Worm (Caenorhabditis elegans) whole organism, L1 larva: Measurements from ENCODE around the gene sru-45.

Experiments
- C04F5.9 ChIP-seq: sonication (generic microtip); optimal IDR thresholded peaks from 2 replicates; lab custom pipeline; 2016; ENCODE audit warnings: missing genetic modification characterization, missing compliant biosample characterization
- C16A3.4 ChIP-seq: fragments of 150-350 bp; optimal IDR thresholded peaks from 2 replicates; lab custom pipeline; 2014; ENCODE audit warnings: missing biosample characterization, missing genetic modification characterization
- C34B4.2 ChIP-seq: sonication (generic microtip); optimal IDR thresholded peaks from 2 replicates; lab custom pipeline; 2017; ENCODE audit warnings: mild to moderate bottlenecking, missing genetic modification characterization, missing compliant biosample characterization
- F16B12.6 ChIP-seq: fragments of 150-350 bp; optimal IDR thresholded peaks from 2 replicates; lab custom pipeline; 2014; ENCODE audit warnings: missing biosample characterization, missing genetic modification characterization
- aha-1 ChIP-seq: fragments of 150-350 bp; optimal IDR thresholded peaks from 2 replicates; lab custom pipeline; 2014; ENCODE audit warnings: missing biosample characterization, missing genetic modification characterization
- alr-1 ChIP-seq: fragments of 200-800 bp; sonication (Bioruptor generic); optimal IDR thresholded peaks from 2 replicates; lab custom pipeline; 2018; ENCODE audit warnings: borderline replicate concordance, mild to moderate bottlenecking, missing genetic modification characterization, missing compliant biosample characterization
- aly-2 ChIP-seq: fragments of 150-350 bp; optimal IDR thresholded peaks from 2 replicates; lab custom pipeline; 2014; ENCODE audit warnings: missing biosample characterization, missing genetic modification characterization
- ama-1 ChIP-seq: fragments of 150-350 bp; optimal IDR thresholded peaks from 2 replicates; lab custom pipeline; 2014
- blmp-1 ChIP-seq: fragments of 150-350 bp; optimal IDR thresholded peaks from 2 replicates; lab custom pipeline; 2014; ENCODE audit warnings: missing biosample characterization, missing genetic modification characterization
- ceh-8 ChIP-seq: fragments of 200-800 bp; sonication (Bioruptor generic); optimal IDR thresholded peaks from 2 replicates; lab custom pipeline; 2018; ENCODE audit warnings: mild to moderate bottlenecking, missing genetic modification characterization, moderate library complexity, missing compliant biosample characterization
- ceh-82 ChIP-seq, 3 experiments: fragments of 150-350 bp in 1 of 3; sonication (generic microtip) in 2 of 3; optimal IDR thresholded peaks; 2 replicates each; lab custom pipeline; 2014 to 2017; ENCODE audit warnings: missing biosample characterization in 3 of 3, missing genetic modification characterization in 3 of 3
- ceh-88 ChIP-seq: fragments of 200-800 bp; sonication (Bioruptor generic); IDR thresholded peaks from 2 replicates; pipeline ENCODE4 v1.3.6; 2022; ENCODE audit warnings: missing genetic modification characterization, missing compliant biosample characterization
- ces-1 ChIP-seq: fragments of 150-350 bp; optimal IDR thresholded peaks from 2 replicates; lab custom pipeline; 2014; ENCODE audit warnings: missing biosample characterization, missing genetic modification reagents, missing genetic modification characterization
- dsc-1 ChIP-seq: sonication (generic microtip); optimal IDR thresholded peaks from 2 replicates; lab custom pipeline; 2016; ENCODE audit warnings: mild to moderate bottlenecking, missing genetic modification characterization, missing compliant biosample characterization
- efl-3 ChIP-seq: fragments of 200-800 bp; sonication (Bioruptor generic); optimal IDR thresholded peaks from 2 replicates; lab custom pipeline; 2018; ENCODE audit warnings: mild to moderate bottlenecking, missing genetic modification characterization, missing compliant biosample characterization
- egl-27 ChIP-seq, 2 experiments: fragments of 150-350 bp in 1 of 2; sonication (generic microtip); optimal IDR thresholded peaks; 3 replicates each; lab custom pipeline; 2017 to 2018; ENCODE audit warnings: missing biosample characterization in 2 of 2, missing genetic modification characterization in 2 of 2, missing genetic modification reagents in 2 of 2
- elt-3 ChIP-seq, 6 experiments: fragments of 150-350 bp in 1 of 6; sonication (generic microtip); optimal IDR thresholded peaks; 2 replicates each; lab custom pipeline; 2017 to 2018; ENCODE audit warnings: missing biosample characterization in 6 of 6, missing genetic modification characterization in 6 of 6, inconsistent platforms in 1 of 6
- ets-5 ChIP-seq: fragments of 200-800 bp; sonication (Bioruptor generic); IDR thresholded peaks from 2 replicates; pipeline ENCODE4 v1.3.6; 2022; ENCODE audit warnings: missing genetic modification characterization, missing compliant biosample characterization
- fkh-10 ChIP-seq: sonication (generic microtip); optimal IDR thresholded peaks from 2 replicates; lab custom pipeline; 2017; ENCODE audit warnings: missing biosample characterization, missing genetic modification reagents, missing genetic modification characterization
- fos-1 ChIP-seq: fragments of 150-350 bp; optimal IDR thresholded peaks from 2 replicates; lab custom pipeline; 2014; ENCODE audit warnings: missing biosample characterization, missing genetic modification characterization
- hlh-17 ChIP-seq: fragments of 200-800 bp; sonication (Bioruptor generic); optimal IDR thresholded peaks from 2 replicates; lab custom pipeline; 2018; ENCODE audit warnings: missing genetic modification characterization, mild to moderate bottlenecking, missing compliant biosample characterization, moderate library complexity, borderline replicate concordance
- hlh-4 ChIP-seq: sonication (generic microtip); optimal IDR thresholded peaks from 2 replicates; lab custom pipeline; 2016; ENCODE audit warnings: mild to moderate bottlenecking, missing genetic modification characterization, missing compliant biosample characterization
- hpl-2 ChIP-seq: fragments of 150-350 bp; optimal IDR thresholded peaks from 2 replicates; lab custom pipeline; 2014; ENCODE audit warnings: missing biosample characterization, missing genetic modification reagents, missing genetic modification characterization
- irx-1 ChIP-seq: sonication (generic microtip); optimal IDR thresholded peaks from 2 replicates; lab custom pipeline; 2016; ENCODE audit warnings: missing genetic modification characterization, missing compliant biosample characterization
- isw-1 ChIP-seq: fragments of 200-800 bp; sonication (Bioruptor generic); IDR thresholded peaks from 2 replicates; pipeline ENCODE4 v1.3.6; 2022; ENCODE audit warnings: missing genetic modification characterization, missing compliant biosample characterization
- lin-14 ChIP-seq: fragments of 200-800 bp; sonication (Bioruptor generic); optimal IDR thresholded peaks from 2 replicates; lab custom pipeline; 2018; ENCODE audit warnings: mild to moderate bottlenecking, missing genetic modification characterization, moderate library complexity, missing compliant biosample characterization
- lir-3 ChIP-seq: sonication (generic microtip); optimal IDR thresholded peaks from 2 replicates; lab custom pipeline; 2016; ENCODE audit warnings: mild to moderate bottlenecking, missing genetic modification characterization, moderate library complexity, missing compliant biosample characterization; ENCODE audit not compliant: poor library complexity
- mef-2 ChIP-seq: fragments of 150-350 bp; optimal IDR thresholded peaks from 2 replicates; lab custom pipeline; 2014; ENCODE audit warnings: missing biosample characterization, missing genetic modification characterization
- nhr-19 ChIP-seq: fragments of 200-800 bp; sonication (Bioruptor generic); conservative IDR thresholded peaks from 2 replicates; pipeline ENCODE4 v1.3.6; 2022; ENCODE audit warnings: missing genetic modification characterization, missing compliant biosample characterization
- nhr-20 ChIP-seq: sonication (generic microtip); optimal IDR thresholded peaks from 2 replicates; lab custom pipeline; 2016; ENCODE audit warnings: mild to moderate bottlenecking, missing genetic modification characterization, missing compliant biosample characterization
- nhr-71 ChIP-seq: sonication (generic microtip); optimal IDR thresholded peaks from 2 replicates; lab custom pipeline; 2016; ENCODE audit warnings: mild to moderate bottlenecking, missing genetic modification characterization, moderate library complexity, missing compliant biosample characterization
- nhr-76 ChIP-seq: sonication (generic microtip); optimal IDR thresholded peaks from 2 replicates; lab custom pipeline; 2017; ENCODE audit warnings: missing biosample characterization, missing genetic modification characterization
- nhr-77 ChIP-seq: fragments of 150-350 bp; optimal IDR thresholded peaks from 2 replicates; lab custom pipeline; 2014; ENCODE audit warnings: missing biosample characterization, missing genetic modification characterization
- nhr-90 ChIP-seq: sonication (generic microtip); optimal IDR thresholded peaks from 2 replicates; lab custom pipeline; 2016; ENCODE audit warnings: mild to moderate bottlenecking, missing genetic modification characterization, missing compliant biosample characterization; ENCODE audit not compliant: poor library complexity
- pag-3 ChIP-seq: sonication (generic microtip); optimal IDR thresholded peaks from 2 replicates; lab custom pipeline; 2017; ENCODE audit warnings: missing genetic modification characterization, mild to moderate bottlenecking, missing compliant biosample characterization, antibody characterized with exemption, borderline replicate concordance; ENCODE audit not compliant: insufficient read depth
- pqm-1 ChIP-seq: sonication (generic microtip); optimal IDR thresholded peaks from 3 replicates; lab custom pipeline; 2017; ENCODE audit warnings: missing biosample characterization, missing genetic modification characterization
- rnt-1 ChIP-seq: sonication (generic microtip); optimal IDR thresholded peaks from 2 replicates; lab custom pipeline; 2016; ENCODE audit warnings: mild to moderate bottlenecking, missing genetic modification characterization, moderate library complexity, missing compliant biosample characterization
- skn-1 ChIP-seq: fragments of 150-350 bp; optimal IDR thresholded peaks from 2 replicates; lab custom pipeline; 2014; ENCODE audit warnings: missing biosample characterization, missing genetic modification characterization
- snpc-4 ChIP-seq: fragments of 150-350 bp; optimal IDR thresholded peaks from 2 replicates; lab custom pipeline; 2014; ENCODE audit warnings: missing biosample characterization, missing genetic modification characterization
- snu-23 ChIP-seq: sonication (generic microtip); optimal IDR thresholded peaks from 2 replicates; lab custom pipeline; 2016; ENCODE audit warnings: missing genetic modification characterization, missing compliant biosample characterization
- sptf-1 ChIP-seq: fragments of 150-350 bp; optimal IDR thresholded peaks from 2 replicates; lab custom pipeline; 2014; ENCODE audit warnings: missing biosample characterization, missing genetic modification characterization
- sup-37 ChIP-seq: fragments of 200-800 bp; sonication (Bioruptor generic); optimal IDR thresholded peaks from 2 replicates; lab custom pipeline; 2018; ENCODE audit warnings: mild to moderate bottlenecking, missing genetic modification characterization, missing compliant biosample characterization
- swsn-7 ChIP-seq: sonication (generic microtip); optimal IDR thresholded peaks from 2 replicates; lab custom pipeline; 2016; ENCODE audit warnings: missing genetic modification characterization, missing compliant biosample characterization
- tbx-2 ChIP-seq: sonication (generic microtip); optimal IDR thresholded peaks from 2 replicates; lab custom pipeline; 2016; ENCODE audit warnings: missing genetic modification characterization, missing compliant biosample characterization
- tlp-1 ChIP-seq: fragments of 150-350 bp; optimal IDR thresholded peaks from 2 replicates; lab custom pipeline; 2014; ENCODE audit warnings: missing biosample characterization, missing genetic modification characterization
- unc-130 ChIP-seq: fragments of 150-350 bp; optimal IDR thresholded peaks from 2 replicates; lab custom pipeline; 2017; ENCODE audit warnings: missing biosample characterization, missing genetic modification characterization, inconsistent platforms
- unc-30 ChIP-seq: sonication (generic microtip); optimal IDR thresholded peaks from 2 replicates; lab custom pipeline; 2017; ENCODE audit warnings: missing biosample characterization, missing genetic modification characterization
- unc-62 ChIP-seq: fragments of 150-350 bp; optimal IDR thresholded peaks from 2 replicates; lab custom pipeline; 2014; ENCODE audit warnings: missing biosample characterization, missing genetic modification reagents, missing genetic modification characterization
- unc-86 ChIP-seq: sonication (generic microtip); optimal IDR thresholded peaks from 2 replicates; lab custom pipeline; 2016; ENCODE audit warnings: missing genetic modification characterization, missing compliant biosample characterization
- unc-98 ChIP-seq: fragments of 200-800 bp; sonication (Bioruptor generic); IDR thresholded peaks from 2 replicates; pipeline ENCODE4 v1.3.6; 2022; ENCODE audit warnings: missing genetic modification characterization, missing compliant biosample characterization
- zip-4 ChIP-seq: fragments of 200-800 bp; sonication (Bioruptor generic); optimal IDR thresholded peaks from 2 replicates; lab custom pipeline; 2018; ENCODE audit warnings: mild to moderate bottlenecking, missing genetic modification characterization, moderate library complexity, missing compliant biosample characterization
- ztf-11 ChIP-seq, 2 experiments: sonication (generic microtip); optimal IDR thresholded peaks; 2 replicates each; lab custom pipeline; 2016 to 2017; ENCODE audit warnings: missing genetic modification characterization in 2 of 2, missing biosample characterization in 1 of 2, missing compliant biosample characterization in 1 of 2
- ztf-4 ChIP-seq: fragments of 150-350 bp; optimal IDR thresholded peaks from 2 replicates; lab custom pipeline; 2014; ENCODE audit warnings: missing biosample characterization, missing genetic modification characterization

sru-45 gene

DNA sequence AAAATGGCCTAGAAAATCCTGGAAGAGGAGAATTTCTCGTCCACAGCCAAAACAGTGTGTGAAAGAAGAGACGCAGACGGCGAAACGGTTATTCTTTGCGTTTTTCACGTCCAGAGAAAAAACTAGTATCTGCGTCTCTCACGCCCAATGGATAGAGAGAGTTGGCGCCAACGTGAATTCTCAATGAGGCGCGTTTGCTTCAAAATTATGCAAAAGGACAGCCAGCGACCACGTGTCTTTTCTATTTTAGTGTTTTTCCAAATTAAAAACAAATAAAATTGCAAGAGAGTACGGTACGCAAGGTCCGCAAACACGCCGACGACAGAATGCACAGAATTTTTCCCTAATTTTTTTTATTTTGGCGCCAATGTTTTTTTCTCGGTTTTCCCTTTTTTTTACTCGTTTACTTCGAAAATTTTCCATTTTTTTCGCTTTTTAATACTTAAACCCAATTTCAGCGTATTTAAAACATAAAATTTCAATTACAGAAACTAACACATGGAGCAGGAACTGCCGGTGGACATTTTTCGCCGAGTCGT is 27.8 kb upstream of the sru-45 start, which contains the start of gene Y32B12B.2 (continued):
- TF ChIP-seq aly-2 (no peak), blmp-1 (tag; lab: Kevin White, UChicago) (no peak), unc-98 (GFP tag; lab: Robert Waterston, UW) (peak; percentile 58), mef-2 (tag; lab: Kevin White, UChicago) (no peak), alr-1 (no peak), ces-1 (GFP tag; lab: Kevin White, UChicago) (no peak), efl-3 (no peak), ama-1 (lab: Kevin White, UChicago) (no peak), swsn-7 (tag; lab: Kevin White, UChicago) (peak; percentile 51), nhr-90 (tag; lab: Kevin White, UChicago) (peak; percentile 62), tlp-1 (tag; lab: Kevin White, UChicago) (no peak), sup-37 (GFP tag; lab: Kevin White, UChicago) (peak; percentile 19), pag-3 (tag; lab: Kevin White, UChicago) (no peak), elt-3 (tag; optimal IDR thresholded peaks at IDR 0.05; lab: Kevin White, UChicago) (peak in 1 of 6 experiments; percentile 4), ceh-88 (GFP tag; lab: Robert Waterston, UW) (no peak), nhr-71 (tag; lab: Kevin White, UChicago) (peak; percentile 77), tbx-2 (peak; percentile 65), nhr-77 (tag; lab: Kevin White, UChicago) (no peak), lir-3 (no peak), pqm-1 (tag; lab: Kevin White, UChicago) (no peak), unc-130 (tag; lab: Kevin White, UChicago) (peak; percentile 8), lin-14 (GFP tag; lab: Kevin White, UChicago) (no peak), zip-4 (GFP tag; lab: Kevin White, UChicago) (peak; percentile 7), fos-1 (tag; lab: Kevin White, UChicago) (no peak), fkh-10 (GFP tag; lab: Kevin White, UChicago) (no peak), F16B12.6 (peak; percentile 88), ceh-82 (tag; optimal IDR thresholded peaks at IDR 0.05; lab: Kevin White, UChicago) (peak; percentile 43 to 56 (median 45)), ets-5 (GFP tag; lab: Robert Waterston, UW) (no peak), C34B4.2 (tag; lab: Kevin White, UChicago) (no peak), isw-1 (peak; percentile 42; the same call in 1 of the 2 replicates), rnt-1 (no peak), hlh-4 (tag; lab: Kevin White, UChicago) (no peak), hlh-17 (GFP tag; lab: Kevin White, UChicago) (no peak), irx-1 (tag; lab: Kevin White, UChicago) (peak; percentile 47), snu-23 (GFP tag; lab: Kevin White, UChicago) (peak; percentile 68), hpl-2 (no peak), ztf-4 (tag; lab: Kevin White, UChicago) (no peak), C04F5.9 (tag; lab: Kevin White, UChicago) (no peak), aha-1 (tag; lab: Kevin White, UChicago) (no peak), nhr-76 (tag; lab: Kevin White, UChicago) (no peak), unc-30 (no peak), nhr-20 (tag; lab: Kevin White, UChicago) (peak; percentile 64), unc-86 (tag; lab: Kevin White, UChicago) (peak; percentile 74), egl-27 (tag; optimal IDR thresholded peaks at IDR 0.05; lab: Kevin White, UChicago) (no peak), unc-62 (GFP tag; lab: Kevin White, UChicago) (no peak), nhr-19 (GFP tag; lab: Robert Waterston, UW) (no peak; the same call in none of the 2 replicates), C16A3.4 (tag; lab: Kevin White, UChicago) (peak; percentile 46), dsc-1 (tag; lab: Kevin White, UChicago) (peak; percentile 58), snpc-4 (tag; lab: Kevin White, UChicago) (peak; percentile 63), sptf-1 (tag; lab: Kevin White, UChicago) (no peak), skn-1 (tag; lab: Kevin White, UChicago) (peak; percentile 6), ceh-8 (GFP tag; lab: Kevin White, UChicago) (no peak), ztf-11 (tag; optimal IDR thresholded peaks at IDR 0.05; lab: Kevin White, UChicago) (peak in 1 of 2 experiments; percentile 31)
